Worm (Caenorhabditis elegans) whole organism, L3 larva: ENCODE data around the gene egl-27.

ENCODE experiments used
- R02D3.7 ChIP-seq: fragments of 150-350 bp; optimal IDR thresholded peaks from 2 replicates; lab custom pipeline; 2014; ENCODE audit warnings: missing biosample characterization, missing genetic modification characterization
- ZK546.5 ChIP-seq: sonication (generic microtip); optimal IDR thresholded peaks from 2 replicates; lab custom pipeline; 2017; ENCODE audit warnings: missing biosample characterization, missing genetic modification characterization
- ama-1 ChIP-seq: fragments of 150-350 bp; optimal IDR thresholded peaks from 2 replicates; lab custom pipeline; 2018
- ceh-16 ChIP-seq: sonication (generic microtip); optimal IDR thresholded peaks from 2 replicates; lab custom pipeline; 2017; ENCODE audit warnings: missing biosample characterization, missing genetic modification characterization
- ceh-28 ChIP-seq: fragments of 150-350 bp; optimal IDR thresholded peaks from 2 replicates; lab custom pipeline; 2014; ENCODE audit warnings: missing biosample characterization, missing genetic modification reagents, missing genetic modification characterization
- ceh-9 ChIP-seq: sonication (generic microtip); optimal IDR thresholded peaks from 2 replicates; lab custom pipeline; 2018; ENCODE audit warnings: missing biosample characterization, missing genetic modification characterization
- daf-12 ChIP-seq: fragments of 150-350 bp; optimal IDR thresholded peaks from 2 replicates; lab custom pipeline; 2014; ENCODE audit warnings: missing biosample characterization, missing genetic modification reagents, missing genetic modification characterization
- egl-5 ChIP-seq: fragments of 150-350 bp; optimal IDR thresholded peaks from 2 replicates; lab custom pipeline; 2017; ENCODE audit warnings: missing biosample characterization, missing genetic modification reagents, missing genetic modification characterization, inconsistent platforms
- elt-1 ChIP-seq: fragments of 150-350 bp; optimal IDR thresholded peaks from 2 replicates; lab custom pipeline; 2014; ENCODE audit warnings: missing biosample characterization, missing genetic modification characterization
- elt-2 ChIP-seq: sonication (generic microtip); optimal IDR thresholded peaks from 2 replicates; lab custom pipeline; 2016; ENCODE audit warnings: missing genetic modification reagents, mild to moderate bottlenecking, missing genetic modification characterization, missing compliant biosample characterization
- elt-3 ChIP-seq, 3 experiments: fragments of 150-350 bp in 1 of 3; sonication (generic microtip) in 2 of 3; optimal IDR thresholded peaks; 2 replicates in 2 of 3; 4 replicates in 1 of 3; lab custom pipeline; 2014 to 2017; ENCODE audit warnings: missing biosample characterization in 3 of 3, missing genetic modification characterization in 3 of 3
- eor-1 ChIP-seq, 2 experiments: fragments of 150-350 bp; optimal IDR thresholded peaks; 2 replicates each; lab custom pipeline; 2014 to 2018; ENCODE audit warnings: missing biosample characterization in 2 of 2, missing genetic modification characterization in 2 of 2
- fkh-10 ChIP-seq: sonication (generic microtip); optimal IDR thresholded peaks from 2 replicates; lab custom pipeline; 2017; ENCODE audit warnings: missing biosample characterization, missing genetic modification reagents, missing genetic modification characterization
- fkh-2 ChIP-seq: fragments of 150-350 bp; optimal IDR thresholded peaks from 2 replicates; lab custom pipeline; 2014; ENCODE audit warnings: missing biosample characterization, missing genetic modification reagents, missing genetic modification characterization
- fos-1 ChIP-seq: fragments of 150-350 bp; optimal IDR thresholded peaks from 2 replicates; lab custom pipeline; 2014; ENCODE audit warnings: missing biosample characterization, missing genetic modification characterization
- hmg-11 ChIP-seq: sonication (generic microtip); optimal IDR thresholded peaks from 2 replicates; lab custom pipeline; 2016; ENCODE audit warnings: missing genetic modification characterization, missing compliant biosample characterization
- jun-1 ChIP-seq: fragments of 150-350 bp; optimal IDR thresholded peaks from 2 replicates; lab custom pipeline; 2014; ENCODE audit warnings: missing biosample characterization, missing genetic modification reagents, missing genetic modification characterization
- lin-39 ChIP-seq: fragments of 150-350 bp; optimal IDR thresholded peaks from 2 replicates; lab custom pipeline; 2018; ENCODE audit warnings: missing biosample characterization, missing genetic modification reagents, missing genetic modification characterization
- lsy-12 ChIP-seq: sonication (generic microtip); optimal IDR thresholded peaks from 2 replicates; lab custom pipeline; 2016; ENCODE audit warnings: mild to moderate bottlenecking, missing genetic modification characterization, missing compliant biosample characterization
- mdl-1 ChIP-seq: fragments of 150-350 bp; optimal IDR thresholded peaks from 2 replicates; lab custom pipeline; 2014; ENCODE audit warnings: missing biosample characterization, missing genetic modification characterization
- mml-1 ChIP-seq: fragments of 150-350 bp; sonication (generic microtip); optimal IDR thresholded peaks from 3 replicates; lab custom pipeline; 2014; ENCODE audit warnings: missing biosample characterization, missing genetic modification characterization
- nfya-1 ChIP-seq: sonication (generic microtip); optimal IDR thresholded peaks from 2 replicates; lab custom pipeline; 2017; ENCODE audit warnings: missing genetic modification characterization, mild to moderate bottlenecking, missing compliant biosample characterization, antibody characterized with exemption, moderate library complexity; ENCODE audit not compliant: insufficient read depth
- nhr-12 ChIP-seq: fragments of 150-350 bp; optimal IDR thresholded peaks from 2 replicates; lab custom pipeline; 2014; ENCODE audit warnings: missing biosample characterization, missing genetic modification characterization
- nhr-23 ChIP-seq: fragments of 150-350 bp; optimal IDR thresholded peaks from 2 replicates; lab custom pipeline; 2014; ENCODE audit warnings: missing biosample characterization, missing genetic modification reagents, missing genetic modification characterization
- nhr-237 ChIP-seq: fragments of 150-350 bp; optimal IDR thresholded peaks from 2 replicates; lab custom pipeline; 2014; ENCODE audit warnings: missing biosample characterization, missing genetic modification characterization
- nhr-25 ChIP-seq: sonication (generic microtip); optimal IDR thresholded peaks from 2 replicates; lab custom pipeline; 2017; ENCODE audit warnings: missing biosample characterization, missing genetic modification characterization
- nhr-28 ChIP-seq: fragments of 150-350 bp; optimal IDR thresholded peaks from 2 replicates; lab custom pipeline; 2014; ENCODE audit warnings: missing biosample characterization, missing genetic modification characterization
- nhr-43 ChIP-seq: sonication (generic microtip); optimal IDR thresholded peaks from 2 replicates; lab custom pipeline; 2016; ENCODE audit warnings: mild to moderate bottlenecking, missing genetic modification characterization, missing compliant biosample characterization; ENCODE audit not compliant: poor library complexity, severe bottlenecking
- nhr-67 ChIP-seq: fragments of 150-350 bp; optimal IDR thresholded peaks from 2 replicates; lab custom pipeline; 2014; ENCODE audit warnings: missing biosample characterization, missing genetic modification characterization
- nhr-76 ChIP-seq: fragments of 150-350 bp; sonication (generic microtip); optimal IDR thresholded peaks from 5 replicates; lab custom pipeline; 2014; ENCODE audit warnings: missing biosample characterization, missing genetic modification characterization
- nhr-77 ChIP-seq: fragments of 150-350 bp; optimal IDR thresholded peaks from 2 replicates; lab custom pipeline; 2014; ENCODE audit warnings: missing biosample characterization, missing genetic modification characterization
- pha-4 ChIP-seq: fragments of 150-350 bp; optimal IDR thresholded peaks from 2 replicates; lab custom pipeline; 2014; ENCODE audit warnings: missing biosample characterization, missing genetic modification reagents, missing genetic modification characterization
- pqm-1 ChIP-seq: fragments of 150-350 bp; optimal IDR thresholded peaks from 2 replicates; lab custom pipeline; 2017; ENCODE audit warnings: missing biosample characterization, missing genetic modification characterization, inconsistent platforms
- sea-2 ChIP-seq: fragments of 150-350 bp; sonication (generic microtip); optimal IDR thresholded peaks from 4 replicates; lab custom pipeline; 2014; ENCODE audit warnings: missing biosample characterization, missing genetic modification reagents, missing genetic modification characterization
- skn-1 ChIP-seq: fragments of 150-350 bp; optimal IDR thresholded peaks from 2 replicates; lab custom pipeline; 2014; ENCODE audit warnings: missing biosample characterization, missing genetic modification characterization
- snpc-4 ChIP-seq: fragments of 150-350 bp; optimal IDR thresholded peaks from 2 replicates; lab custom pipeline; 2014; ENCODE audit warnings: missing biosample characterization, missing genetic modification characterization
- tbx-2 ChIP-seq: sonication (generic microtip); optimal IDR thresholded peaks from 2 replicates; lab custom pipeline; 2016; ENCODE audit warnings: mild to moderate bottlenecking, missing genetic modification characterization, missing compliant biosample characterization
- unc-39 ChIP-seq: sonication (generic microtip); optimal IDR thresholded peaks from 4 replicates; lab custom pipeline; 2017; ENCODE audit warnings: missing biosample characterization, missing genetic modification characterization
- unc-62 ChIP-seq: fragments of 150-350 bp; sonication (generic microtip); optimal IDR thresholded peaks from 4 replicates; lab custom pipeline; 2014; ENCODE audit warnings: missing biosample characterization, missing genetic modification reagents, missing genetic modification characterization
- zag-1 ChIP-seq: fragments of 150-350 bp; optimal IDR thresholded peaks from 2 replicates; lab custom pipeline; 2014; ENCODE audit warnings: missing biosample characterization, missing genetic modification characterization
- ztf-11 ChIP-seq: fragments of 150-350 bp; optimal IDR thresholded peaks from 2 replicates; lab custom pipeline; 2014; ENCODE audit warnings: missing biosample characterization, missing genetic modification characterization

Gene egl-27

ce11 chrII:6823233-6823632, 11.6 kb upstream of the egl-27 start (continued):
- TF ChIP-seq jun-1 (no peak), nhr-76 (no peak), mdl-1 (tag; lab: Kevin White, UChicago) (no peak), ama-1 (no peak), egl-5 (peak; percentile 23)

ce11 chrII:6823912-6824311, 10.9 kb upstream of the egl-27 start:
- TF ChIP-seq unc-62 (GFP tag; lab: Kevin White, UChicago) (peak; percentile 51), unc-39 (tag; lab: Kevin White, UChicago) (no peak), ceh-9 (no peak), sea-2 (GFP tag; lab: Kevin White, UChicago) (no peak), snpc-4 (tag; lab: Kevin White, UChicago) (peak; percentile 33), pqm-1 (tag; lab: Kevin White, UChicago) (no peak), nfya-1 (tag; lab: Kevin White, UChicago) (peak; percentile 48), nhr-23 (tag; lab: Kevin White, UChicago) (peak; percentile 40), ceh-28 (tag; lab: Kevin White, UChicago) (no peak), elt-1 (tag; lab: Kevin White, UChicago) (peak; percentile 52), ZK546.5 (tag; lab: Kevin White, UChicago) (no peak), mdl-1 (tag; lab: Kevin White, UChicago) (peak; percentile 20), skn-1 (no peak), lin-39 (tag; lab: Kevin White, UChicago) (peak; percentile 36), fkh-10 (no peak), daf-12 (tag; lab: Kevin White, UChicago) (no peak), nhr-25 (tag; lab: Kevin White, UChicago) (peak; percentile 20)

ce11 chrII:6824524-6824923, 10.3 kb upstream of the egl-27 start:
- peak; percentile 12 for TF ChIP-seq nhr-25 (tag; lab: Kevin White, UChicago)
- peak; percentile 87 for TF ChIP-seq elt-2 (tag; lab: Kevin White, UChicago)
- TF ChIP-seq unc-62 (GFP tag; lab: Kevin White, UChicago): peak; percentile 69
- TF ChIP-seq pqm-1 (tag; lab: Kevin White, UChicago): peak; percentile 79
- TF ChIP-seq nhr-12 (tag; lab: Kevin White, UChicago): no peak
- no peak for TF ChIP-seq jun-1

ce11 chrII:6825732-6826131, 9.1 kb upstream of the egl-27 start:
- TF ChIP-seq lin-39 (tag; lab: Kevin White, UChicago): peak; percentile 63
- TF ChIP-seq egl-5: peak; percentile 45
- TF ChIP-seq nhr-237: no peak
- peak; percentile 27 for TF ChIP-seq nfya-1 (tag; lab: Kevin White, UChicago)
- TF ChIP-seq nhr-25 (tag; lab: Kevin White, UChicago): peak; percentile 38
- TF ChIP-seq pha-4 (tag; lab: Kevin White, UChicago): no peak
- peak; percentile 63 for TF ChIP-seq nhr-43 (tag; lab: Kevin White, UChicago)
- TF ChIP-seq nhr-23 (tag; lab: Kevin White, UChicago): peak; percentile 53
- TF ChIP-seq unc-62 (GFP tag; lab: Kevin White, UChicago): peak; percentile 91

- TF ChIP-seq skn-1: no peak
- TF ChIP-seq mml-1 (tag; lab: Kevin White, UChicago): no peak
- TF ChIP-seq nhr-43 (tag; lab: Kevin White, UChicago): no peak
- no peak for TF ChIP-seq nhr-67 (tag; lab: Kevin White, UChicago)
- TF ChIP-seq nfya-1 (tag; lab: Kevin White, UChicago): peak; percentile 61
- no peak for TF ChIP-seq hmg-11 (tag; lab: Kevin White, UChicago)
- no peak for TF ChIP-seq tbx-2 (tag; lab: Kevin White, UChicago)
- no peak for TF ChIP-seq ceh-16
- no peak for TF ChIP-seq eor-1 (tag; optimal IDR thresholded peaks at IDR 0.05; lab: Kevin White, UChicago)
- no peak for TF ChIP-seq sea-2 (GFP tag; lab: Kevin White, UChicago)
- no peak for TF ChIP-seq nhr-28 (tag; lab: Kevin White, UChicago)
- no peak for TF ChIP-seq ztf-11 (tag; lab: Kevin White, UChicago)
- TF ChIP-seq lsy-12 (tag; lab: Kevin White, UChicago): no peak
- TF ChIP-seq elt-2 (tag; lab: Kevin White, UChicago): peak; percentile 81
- no peak for TF ChIP-seq snpc-4 (tag; lab: Kevin White, UChicago)
- TF ChIP-seq fkh-2 (tag; lab: Kevin White, UChicago): no peak
- TF ChIP-seq fos-1 (tag; lab: Kevin White, UChicago): no peak
- no peak for TF ChIP-seq R02D3.7 (tag; lab: Kevin White, UChicago)
- no peak for TF ChIP-seq nhr-77
- TF ChIP-seq zag-1: no peak
- no peak for TF ChIP-seq ZK546.5 (tag; lab: Kevin White, UChicago)
- TF ChIP-seq daf-12 (tag; lab: Kevin White, UChicago): no peak
- TF ChIP-seq ceh-28 (tag; lab: Kevin White, UChicago): no peak
- TF ChIP-seq elt-3 (tag; optimal IDR thresholded peaks at IDR 0.05; lab: Kevin White, UChicago): no peak
- TF ChIP-seq unc-39 (tag; lab: Kevin White, UChicago): no peak
- no peak for TF ChIP-seq nhr-12 (tag; lab: Kevin White, UChicago)
- TF ChIP-seq jun-1: peak; percentile 38
- TF ChIP-seq unc-62 (GFP tag; lab: Kevin White, UChicago): peak; percentile 55
- peak; percentile 55 for TF ChIP-seq pha-4 (tag; lab: Kevin White, UChicago)
- TF ChIP-seq lin-39 (tag; lab: Kevin White, UChicago): no peak
- TF ChIP-seq ceh-9: no peak
- peak; percentile 37 for TF ChIP-seq nhr-25 (tag; lab: Kevin White, UChicago)
Observed at ce11 chrII:6826726-6827125, 8.1 kb upstream of the egl-27 start.
